Fruit fly (Drosophila melanogaster) whole organism, embryonic: ENCODE data around the gene VhaSFD.

Source experiments
- Abd-B ChIP-seq: fragments of 200-800 bp; sonication (Bioruptor generic); optimal IDR thresholded peaks from 2 replicates; lab custom pipeline; 2018; ENCODE audit warnings: missing biosample characterization, mild to moderate bottlenecking, missing genetic modification characterization, moderate library complexity
- Ada2b ChIP-seq: fragments of 200-800 bp; sonication (Bioruptor generic); IDR thresholded peaks from 2 replicates; pipeline ENCODE4 v1.3.6; 2022; ENCODE audit warnings: missing biosample characterization, missing genetic modification characterization
- Aef1 ChIP-seq: fragments of 200-800 bp; sonication (Bioruptor generic); IDR thresholded peaks from 3 replicates; pipeline ENCODE4 v1.3.6; 2022; ENCODE audit warnings: missing biosample characterization, missing genetic modification characterization
- C15 ChIP-seq: fragments of 200-800 bp; sonication (Bioruptor generic); IDR thresholded peaks from 3 replicates; pipeline ENCODE4 v1.3.6; 2022; ENCODE audit warnings: missing biosample characterization, missing genetic modification characterization
- CG12659 ChIP-seq: fragments of 200-800 bp; sonication (Bioruptor generic); optimal IDR thresholded peaks from 3 replicates; lab custom pipeline; 2017; ENCODE audit warnings: mild to moderate bottlenecking, missing biosample characterization, missing genetic modification reagents, missing genetic modification characterization
- CG15011 ChIP-seq: fragments of 200-800 bp; sonication (Bioruptor generic); optimal IDR thresholded peaks from 3 replicates; lab custom pipeline; 2018; ENCODE audit warnings: missing biosample characterization, mild to moderate bottlenecking, missing genetic modification characterization
- CG16815 ChIP-seq: fragments of 200-800 bp; sonication (Bioruptor generic); optimal IDR thresholded peaks from 3 replicates; lab custom pipeline; 2017; ENCODE audit warnings: missing biosample characterization, mild to moderate bottlenecking, missing genetic modification characterization
- CG17186 ChIP-seq: fragments of 200-800 bp; sonication (Bioruptor generic); optimal IDR thresholded peaks from 3 replicates; lab custom pipeline; 2017; ENCODE audit warnings: missing biosample characterization, missing genetic modification reagents, missing genetic modification characterization
- CG17385 ChIP-seq: fragments of 200-800 bp; sonication (Bioruptor generic); optimal IDR thresholded peaks from 3 replicates; lab custom pipeline; 2018; ENCODE audit warnings: missing biosample characterization, mild to moderate bottlenecking, missing genetic modification characterization
- CG17802 ChIP-seq: fragments of 200-800 bp; sonication (Bioruptor generic); optimal IDR thresholded peaks from 2 replicates; lab custom pipeline; 2018; ENCODE audit warnings: missing biosample characterization, mild to moderate bottlenecking, missing genetic modification characterization, moderate library complexity
- CG2129 ChIP-seq: fragments of 200-800 bp; sonication (Bioruptor generic); IDR thresholded peaks from 2 replicates; pipeline ENCODE4 v1.3.6; 2022; ENCODE audit warnings: missing biosample characterization, missing genetic modification characterization; ENCODE audit not compliant: partially characterized antibody
- CG2202 ChIP-seq: fragments of 200-800 bp; sonication (Bioruptor generic); optimal IDR thresholded peaks from 2 replicates; lab custom pipeline; 2018; ENCODE audit warnings: missing biosample characterization, mild to moderate bottlenecking, missing genetic modification characterization
- CG30020 ChIP-seq: fragments of 200-800 bp; optimal IDR thresholded peaks from 2 replicates; lab custom pipeline; 2019; ENCODE audit warnings: missing biosample characterization, mild to moderate bottlenecking, missing genetic modification characterization, moderate library complexity
- CG31441 ChIP-seq: fragments of 200-800 bp; sonication (Bioruptor generic); IDR thresholded peaks from 2 replicates; pipeline ENCODE4 v1.3.6; 2022; ENCODE audit warnings: missing biosample characterization, missing genetic modification characterization
- CG32767 ChIP-seq: fragments of 200-800 bp; sonication (Bioruptor generic); IDR thresholded peaks from 2 replicates; pipeline ENCODE4 v1.3.6; 2022; ENCODE audit warnings: missing biosample characterization, missing genetic modification characterization
- CG3281 ChIP-seq: fragments of 200-800 bp; sonication (Bioruptor generic); optimal IDR thresholded peaks from 3 replicates; lab custom pipeline; 2017; ENCODE audit warnings: missing biosample characterization, mild to moderate bottlenecking, missing genetic modification characterization
- CG5180 ChIP-seq: fragments of 200-800 bp; sonication (Bioruptor generic); optimal IDR thresholded peaks from 3 replicates; lab custom pipeline; 2017; ENCODE audit warnings: missing biosample characterization, missing genetic modification characterization, mild to moderate bottlenecking, moderate library complexity, missing genetic modification reagents
- CG6272 ChIP-seq: fragments of 200-800 bp; sonication (Bioruptor generic); IDR thresholded peaks from 2 replicates; pipeline ENCODE4 v1.3.6; 2022; ENCODE audit warnings: missing biosample characterization, missing genetic modification characterization
- CG6813 ChIP-seq: fragments of 200-800 bp; sonication (Bioruptor generic); optimal IDR thresholded peaks from 2 replicates; lab custom pipeline; 2017; ENCODE audit warnings: missing biosample characterization, missing genetic modification characterization, mild to moderate bottlenecking, moderate library complexity, missing genetic modification reagents
- CG8290 ChIP-seq, 3 experiments: fragments of 200-800 bp; sonication (Bioruptor generic); optimal IDR thresholded peaks; 2 replicates each; lab custom pipeline; 2016 to 2019; ENCODE audit warnings: missing biosample characterization in 3 of 3, missing genetic modification characterization in 3 of 3, mild to moderate bottlenecking in 2 of 3, moderate library complexity in 1 of 3
- CG8388 ChIP-seq: fragments of 200-800 bp; sonication (Bioruptor generic); optimal IDR thresholded peaks from 2 replicates; lab custom pipeline; 2019; ENCODE audit warnings: missing biosample characterization, mild to moderate bottlenecking, missing genetic modification characterization, moderate library complexity
- CG8765 ChIP-seq: fragments of 200-800 bp; sonication (Bioruptor generic); IDR thresholded peaks from 2 replicates; pipeline ENCODE4 v1.3.6; 2022; ENCODE audit warnings: missing biosample characterization, missing genetic modification characterization
- Dref ChIP-seq: fragments of 200-800 bp; sonication (Bioruptor generic); IDR thresholded peaks from 2 replicates; pipeline ENCODE4 v1.3.6; 2022; ENCODE audit warnings: missing biosample characterization, missing genetic modification characterization
- Eip74EF ChIP-seq, 2 experiments: fragments of 200-800 bp in 1 of 2; fragments of >200 bp in 1 of 2; sonication (Bioruptor generic) in 1 of 2; optimal IDR thresholded peaks; 2 replicates each; lab custom pipeline; 2017 to 2019; ENCODE audit warnings: missing biosample characterization in 2 of 2, missing genetic modification characterization in 2 of 2, mild to moderate bottlenecking in 1 of 2, moderate library complexity in 1 of 2
- Mes4 ChIP-seq: fragments of 200-800 bp; sonication (Bioruptor generic); optimal IDR thresholded peaks from 2 replicates; lab custom pipeline; 2016; ENCODE audit warnings: missing biosample characterization, missing genetic modification characterization
- Nf-YA ChIP-seq: fragments of 200-800 bp; sonication (Bioruptor generic); IDR thresholded peaks from 2 replicates; pipeline ENCODE4 v1.3.6; 2022; ENCODE audit warnings: missing biosample characterization, missing genetic modification characterization
- Ptx1 ChIP-seq: fragments of 200-800 bp; sonication (Bioruptor generic); IDR thresholded peaks from 2 replicates; pipeline ENCODE4 v1.3.6; 2022; ENCODE audit warnings: missing biosample characterization, missing genetic modification characterization
- Sin3A ChIP-seq: fragments of >200 bp; optimal IDR thresholded peaks from 2 replicates; lab custom pipeline; 2018
- ab ChIP-seq: fragments of 200-800 bp; sonication (Bioruptor generic); optimal IDR thresholded peaks from 2 replicates; lab custom pipeline; 2016; ENCODE audit warnings: missing biosample characterization, missing genetic modification characterization
- amos ChIP-seq: fragments of 200-800 bp; sonication (Bioruptor generic); IDR thresholded peaks from 2 replicates; pipeline ENCODE4 v1.3.6; 2022; ENCODE audit warnings: missing biosample characterization, missing genetic modification characterization; ENCODE audit not compliant: partially characterized antibody
- ara ChIP-seq: fragments of 200-800 bp; sonication (Bioruptor generic); IDR thresholded peaks from 2 replicates; pipeline ENCODE4 v1.3.6; 2022; ENCODE audit warnings: missing biosample characterization, missing genetic modification characterization
- ase ChIP-seq: fragments of 200-800 bp; sonication (Bioruptor generic); IDR thresholded peaks from 3 replicates; pipeline ENCODE4 v1.3.6; 2022; ENCODE audit warnings: missing biosample characterization, missing genetic modification characterization
- cg ChIP-seq: fragments of 200-800 bp; sonication (Bioruptor generic); optimal IDR thresholded peaks from 3 replicates; lab custom pipeline; 2019; ENCODE audit warnings: missing biosample characterization, mild to moderate bottlenecking, missing genetic modification characterization, moderate library complexity
- corto ChIP-seq: fragments of 200-800 bp; sonication (Bioruptor generic); optimal IDR thresholded peaks from 2 replicates; lab custom pipeline; 2016; ENCODE audit warnings: missing biosample characterization, mild to moderate bottlenecking, missing genetic modification characterization, moderate library complexity
- da ChIP-seq: fragments of 200-800 bp; sonication (Bioruptor generic); optimal IDR thresholded peaks from 2 replicates; lab custom pipeline; 2016; ENCODE audit warnings: missing biosample characterization, missing genetic modification characterization
- esg ChIP-seq: fragments of 200-800 bp; sonication (Bioruptor generic); conservative IDR thresholded peaks from 2 replicates; pipeline ENCODE4 v1.3.6; 2022; ENCODE audit warnings: missing biosample characterization, missing genetic modification characterization
- eve ChIP-seq, 2 experiments: fragments of >200 bp; optimal IDR thresholded peaks; 2 replicates each; lab custom pipeline; 2017; ENCODE audit warnings: missing biosample characterization in 2 of 2, missing genetic modification characterization in 2 of 2
- hth ChIP-seq: fragments of >200 bp; optimal IDR thresholded peaks from 2 replicates; lab custom pipeline; 2017; ENCODE audit warnings: inconsistent platforms
- jumu ChIP-seq: fragments of 200-800 bp; sonication (Bioruptor generic); optimal IDR thresholded peaks from 3 replicates; lab custom pipeline; 2016; ENCODE audit warnings: missing biosample characterization, missing genetic modification characterization
- knrl ChIP-seq: fragments of 200-800 bp; sonication (Bioruptor generic); IDR thresholded peaks from 3 replicates; pipeline ENCODE4 v1.3.6; 2022; ENCODE audit warnings: missing biosample characterization, missing genetic modification characterization; ENCODE audit not compliant: partially characterized antibody
- lov ChIP-seq, 2 experiments: fragments of 200-800 bp in 1 of 2; fragments of >200 bp in 1 of 2; sonication (Bioruptor generic) in 1 of 2; IDR thresholded peaks in 1 of 2; optimal IDR thresholded peaks in 1 of 2; 2 replicates in 1 of 2; 3 replicates in 1 of 2; pipeline versions ENCODE4 v1.3.6 to Lab custom; 2017 to 2022; ENCODE audit warnings: missing biosample characterization in 1 of 2, missing genetic modification characterization in 1 of 2
- mld ChIP-seq: fragments of 200-800 bp; sonication (Bioruptor generic); IDR thresholded peaks from 3 replicates; pipeline ENCODE4 v1.3.6; 2022; ENCODE audit warnings: missing biosample characterization, missing genetic modification characterization; ENCODE audit not compliant: partially characterized antibody
- nau ChIP-seq: fragments of 200-800 bp; sonication (Bioruptor generic); optimal IDR thresholded peaks from 3 replicates; lab custom pipeline; 2017; ENCODE audit warnings: missing biosample characterization, mild to moderate bottlenecking, missing genetic modification characterization, missing genetic modification reagents
- prd ChIP-seq, 3 experiments: fragments of >200 bp in 2 of 3; fragments of 200-800 bp in 1 of 3; sonication (Bioruptor generic) in 1 of 3; optimal IDR thresholded peaks in 2 of 3; IDR thresholded peaks in 1 of 3; 2 replicates in 2 of 3; 3 replicates in 1 of 3; pipeline versions ENCODE4 v1.3.6 to Lab custom; 2017 to 2022; ENCODE audit warnings: missing biosample characterization in 1 of 3, missing genetic modification characterization in 1 of 3
- psq ChIP-seq: fragments of 200-800 bp; sonication (Bioruptor generic); optimal IDR thresholded peaks from 2 replicates; lab custom pipeline; 2017; ENCODE audit warnings: missing biosample characterization, missing genetic modification characterization
- slbo ChIP-seq: fragments of 200-800 bp; sonication (Bioruptor generic); IDR thresholded peaks from 2 replicates; pipeline ENCODE4 v1.3.6; 2022; ENCODE audit warnings: missing biosample characterization, missing genetic modification characterization
- unc-4 ChIP-seq: fragments of 200-800 bp; sonication (Bioruptor generic); IDR thresholded peaks from 2 replicates; pipeline ENCODE4 v1.3.6; 2022; ENCODE audit warnings: missing biosample characterization, missing genetic modification characterization; ENCODE audit not compliant: partially characterized antibody
- zen ChIP-seq: fragments of 200-800 bp; sonication (Bioruptor generic); optimal IDR thresholded peaks from 3 replicates; lab custom pipeline; 2018; ENCODE audit warnings: missing biosample characterization, mild to moderate bottlenecking, missing genetic modification characterization, moderate library complexity

Gene VhaSFD

dm6 chr2L:16684908-16685611, 42.6 kb downstream of the VhaSFD start (continued):
- TF ChIP-seq lov (optimal IDR thresholded peaks at IDR 0.05; lab: Kevin White, UChicago) (no peak), lov (GFP tag; IDR thresholded peaks at IDR 0.05; lab: Robert Waterston, UW) (no peak), CG8765 (GFP tag; lab: Robert Waterston, UW) (no peak), CG3281 (GFP tag; lab: Kevin White, UChicago) (peak; percentile 65), CG2202 (tag; lab: Kevin White, UChicago) (no peak), eve (GFP tag; optimal IDR thresholded peaks at IDR 0.05; lab: Kevin White, UChicago) (peak in 1 of 2 experiments; percentile 71), CG12659 (peak; percentile 59), Nf-YA (no peak), CG17186 (GFP tag; lab: Kevin White, UChicago) (no peak), zen (tag; lab: Kevin White, UChicago) (peak; percentile 1), CG17802 (tag; lab: Kevin White, UChicago) (no peak), CG8290 (GFP tag; optimal IDR thresholded peaks at IDR 0.05; lab: Kevin White, UChicago) (no peak), CG8290 (tag; optimal IDR thresholded peaks at IDR 0.05; lab: Kevin White, UChicago) (no peak), knrl (GFP tag; lab: Robert Waterston, UW) (no peak), CG15011 (GFP tag; lab: Kevin White, UChicago) (peak; percentile 60), amos (GFP tag; lab: Robert Waterston, UW) (no peak), Dref (GFP tag; lab: Robert Waterston, UW) (no peak), mld (GFP tag; lab: Robert Waterston, UW) (no peak), Sin3A (lab: Kevin White, UChicago) (no peak), CG16815 (no peak), prd (optimal IDR thresholded peaks at IDR 0.05; lab: Kevin White, UChicago) (no peak), prd (GFP tag; IDR thresholded peaks at IDR 0.05; lab: Robert Waterston, UW) (0 out of 3 replicates have a peak, but pooled peaks have one; percentile 24), ab (no peak), nau (no peak), CG32767 (GFP tag; lab: Robert Waterston, UW) (peak; percentile 12; the same call in 1 of the 2 replicates), da (GFP tag; lab: Kevin White, UChicago) (no peak), jumu (no peak), hth (lab: Kevin White, UChicago) (no peak), C15 (GFP tag; lab: Robert Waterston, UW) (no peak), Abd-B (GFP tag; lab: Kevin White, UChicago) (peak; percentile 58), Ptx1 (GFP tag; lab: Robert Waterston, UW) (peak; percentile 22; the same call in 1 of the 2 replicates), slbo (GFP tag; lab: Robert Waterston, UW) (peak; percentile 30; the same call in 1 of the 2 replicates), cg (GFP tag; lab: Kevin White, UChicago) (no peak), Ada2b (GFP tag; lab: Robert Waterston, UW) (peak; percentile 44), unc-4 (no peak), CG8388 (GFP tag; lab: Kevin White, UChicago) (peak; percentile 40), CG6272 (GFP tag; lab: Robert Waterston, UW) (no peak), CG31441 (GFP tag; lab: Robert Waterston, UW) (peak; percentile 66), Eip74EF (GFP tag; optimal IDR thresholded peaks at IDR 0.05; lab: Kevin White, UChicago) (peak in 1 of 2 experiments; percentile 71), psq (no peak), CG5180 (GFP tag; lab: Kevin White, UChicago) (peak; percentile 56), Mes4 (GFP tag; lab: Kevin White, UChicago) (no peak), CG30020 (tag; lab: Kevin White, UChicago) (no peak), Aef1 (GFP tag; lab: Robert Waterston, UW) (no peak), esg (GFP tag; lab: Robert Waterston, UW) (peak; percentile 30; the same call in 1 of the 2 replicates), CG17385 (GFP tag; lab: Kevin White, UChicago) (peak; percentile 78), CG2129 (no peak), CG6813 (GFP tag; lab: Kevin White, UChicago) (peak; percentile 62), corto (GFP tag; lab: Kevin White, UChicago) (no peak), ara (GFP tag; lab: Robert Waterston, UW) (no peak), ase (GFP tag; lab: Robert Waterston, UW) (no peak)
